Fruit fly (Drosophila melanogaster) whole organism, adult: ENCODE data around the gene Mcm10.
A peak's percentile ranks its signal among the peaks of the same experiment; 100 is the strongest.

ENCODE experiments used
- CG11617 ChIP-seq: fragments of 200-800 bp; sonication (Bioruptor generic); optimal IDR thresholded peaks from 2 replicates; lab custom pipeline; 2017; ENCODE audit warnings: mild to moderate bottlenecking, missing biosample characterization, missing genetic modification reagents, missing genetic modification characterization
- CG12768 ChIP-seq: fragments of 200-800 bp; sonication (Bioruptor generic); optimal IDR thresholded peaks from 2 replicates; lab custom pipeline; 2017; ENCODE audit warnings: missing biosample characterization, missing genetic modification characterization, mild to moderate bottlenecking, moderate library complexity, missing genetic modification reagents
- CG14711 ChIP-seq: fragments of 200-800 bp; sonication (Bioruptor generic); optimal IDR thresholded peaks from 2 replicates; lab custom pipeline; 2018; ENCODE audit warnings: missing biosample characterization, mild to moderate bottlenecking, missing genetic modification characterization, moderate library complexity
- CG1620 ChIP-seq: fragments of 200-800 bp; sonication (Bioruptor generic); optimal IDR thresholded peaks from 2 replicates; lab custom pipeline; 2016; ENCODE audit warnings: missing biosample characterization, missing genetic modification characterization
- CG33017 ChIP-seq: fragments of 200-800 bp; sonication (Bioruptor generic); optimal IDR thresholded peaks from 2 replicates; lab custom pipeline; 2018; ENCODE audit warnings: missing biosample characterization, mild to moderate bottlenecking, missing genetic modification characterization, moderate library complexity
- CG5204 ChIP-seq: fragments of 200-800 bp; sonication (Bioruptor generic); optimal IDR thresholded peaks from 2 replicates; lab custom pipeline; 2016; ENCODE audit warnings: missing biosample characterization, missing genetic modification characterization
- CG7045 ChIP-seq: fragments of 200-800 bp; sonication (Bioruptor generic); optimal IDR thresholded peaks from 2 replicates; lab custom pipeline; 2017; ENCODE audit warnings: missing biosample characterization, mild to moderate bottlenecking, missing genetic modification characterization
- CG7101 ChIP-seq: fragments of 200-800 bp; sonication (Bioruptor generic); optimal IDR thresholded peaks from 2 replicates; lab custom pipeline; 2018; ENCODE audit warnings: missing biosample characterization, mild to moderate bottlenecking, missing genetic modification characterization, moderate library complexity
- Clk ChIP-seq: fragments of 200-800 bp; sonication (Bioruptor generic); optimal IDR thresholded peaks from 2 replicates; lab custom pipeline; 2017; ENCODE audit warnings: missing biosample characterization, missing genetic modification characterization
- Crg-1 ChIP-seq: fragments of 200-800 bp; sonication (Bioruptor generic); optimal IDR thresholded peaks from 2 replicates; lab custom pipeline; 2016; ENCODE audit warnings: missing biosample characterization, missing genetic modification characterization
- Hr96 ChIP-seq: fragments of 200-800 bp; sonication (Bioruptor generic); optimal IDR thresholded peaks from 2 replicates; lab custom pipeline; 2016; ENCODE audit warnings: missing biosample characterization, missing genetic modification characterization
- Mnt ChIP-seq: fragments of 200-800 bp; sonication (Bioruptor generic); optimal IDR thresholded peaks from 2 replicates; lab custom pipeline; 2016; ENCODE audit warnings: missing biosample characterization, mild to moderate bottlenecking, missing genetic modification characterization
- bab1 ChIP-seq: fragments of 200-800 bp; sonication (Bioruptor generic); optimal IDR thresholded peaks from 3 replicates; lab custom pipeline; 2019; ENCODE audit warnings: missing biosample characterization, mild to moderate bottlenecking, missing genetic modification characterization, moderate library complexity
- cic ChIP-seq: fragments of 200-800 bp; sonication (Bioruptor generic); optimal IDR thresholded peaks from 2 replicates; lab custom pipeline; 2017; ENCODE audit warnings: missing biosample characterization, mild to moderate bottlenecking, missing genetic modification characterization, moderate library complexity
- cnc ChIP-seq, 2 experiments: fragments of >200 bp; optimal IDR thresholded peaks; 2 replicates each; lab custom pipeline; 2017
- kay ChIP-seq: fragments of 200-800 bp; sonication (Bioruptor generic); peaks from one replicate; lab custom pipeline; 2016; ENCODE audit warnings: missing biosample characterization, missing genetic modification characterization, borderline replicate concordance
- ovo ChIP-seq: fragments of 200-800 bp; sonication (Bioruptor generic); optimal IDR thresholded peaks from 2 replicates; lab custom pipeline; 2016; ENCODE audit warnings: missing biosample characterization, missing genetic modification characterization
- pad ChIP-seq: fragments of 200-800 bp; sonication (Bioruptor generic); optimal IDR thresholded peaks from 3 replicates; lab custom pipeline; 2017; ENCODE audit warnings: missing biosample characterization, missing genetic modification characterization, mild to moderate bottlenecking, moderate library complexity, missing genetic modification reagents
- tj ChIP-seq: fragments of 200-800 bp; sonication (Bioruptor generic); optimal IDR thresholded peaks from 3 replicates; lab custom pipeline; 2017; ENCODE audit warnings: missing biosample characterization, mild to moderate bottlenecking, missing genetic modification characterization, moderate library complexity
- toe ChIP-seq: fragments of 200-800 bp; sonication (Bioruptor generic); optimal IDR thresholded peaks from 2 replicates; lab custom pipeline; 2016; ENCODE audit warnings: missing biosample characterization, missing genetic modification characterization

The Mcm10 gene

DNA sequence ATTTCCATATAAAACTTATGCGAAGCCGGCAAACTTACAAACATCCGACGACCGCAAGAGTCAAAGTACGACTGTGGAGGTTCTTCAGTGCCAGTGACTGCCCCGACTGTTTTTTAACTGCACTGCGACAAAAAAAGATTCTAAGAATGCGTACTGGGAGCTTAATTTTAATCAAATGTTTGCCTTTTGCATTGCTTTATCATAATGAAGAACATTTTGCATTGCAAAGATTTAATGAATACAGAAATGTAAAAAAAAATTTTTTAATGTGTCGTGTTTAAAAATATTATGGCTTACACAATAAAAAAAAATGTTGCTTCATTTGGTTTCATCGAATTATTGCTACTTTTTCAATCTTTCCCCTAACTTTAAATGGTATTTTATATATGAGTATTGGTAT, 17.4 kb downstream of the Mcm10 start:
- TF ChIP-seq ovo (GFP tag; lab: Kevin White, UChicago) (no peak), CG12768 (GFP tag; lab: Kevin White, UChicago) (no peak), Hr96 (GFP tag; lab: Kevin White, UChicago) (no peak), cnc (optimal IDR thresholded peaks at IDR 0.05; lab: Kevin White, UChicago) (no peak), CG5204 (GFP tag; lab: Kevin White, UChicago) (no peak), Crg-1 (GFP tag; lab: Kevin White, UChicago) (no peak), pad (GFP tag; lab: Kevin White, UChicago) (no peak), toe (GFP tag; lab: Kevin White, UChicago) (no peak), CG7045 (GFP tag; lab: Kevin White, UChicago) (no peak), CG33017 (no peak), CG1620 (GFP tag; lab: Kevin White, UChicago) (no peak), CG7101 (tag; lab: Kevin White, UChicago) (no peak), Mnt (GFP tag; lab: Kevin White, UChicago) (no peak), cic (GFP tag; lab: Kevin White, UChicago) (no peak), bab1 (GFP tag; lab: Kevin White, UChicago) (no peak)

DNA sequence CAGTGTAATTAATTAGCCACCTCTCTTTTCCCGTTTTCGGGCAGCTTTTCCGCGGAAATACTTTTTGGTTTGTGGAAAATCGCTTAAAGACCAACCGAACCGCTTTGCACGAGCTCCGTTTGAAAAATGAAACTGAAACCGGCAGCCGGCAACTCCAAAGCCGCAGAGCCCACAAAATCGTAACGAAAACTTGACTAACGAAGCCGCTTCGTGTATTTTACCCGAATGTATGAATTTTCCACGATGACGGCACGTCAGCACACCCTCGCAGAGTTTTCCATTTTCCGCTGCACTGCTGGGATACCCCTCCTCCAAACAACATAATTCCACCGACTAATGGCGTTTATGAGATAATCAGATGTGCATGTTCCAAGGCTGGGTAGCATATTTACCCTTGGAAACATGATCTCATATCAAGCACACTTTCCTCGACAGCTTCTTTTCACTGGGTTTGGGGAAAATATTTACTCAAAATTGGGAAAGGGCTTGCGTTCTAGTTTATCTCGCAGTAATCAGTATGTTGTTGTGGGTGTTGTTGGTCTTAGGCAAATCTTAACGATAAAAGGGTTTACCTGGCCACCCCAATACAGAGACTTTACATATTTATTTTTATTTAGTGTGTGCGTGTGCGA, 19.0 kb downstream of the Mcm10 start, which contains the start of gene Ret:
Ret (minus strand) TSS at position 130 of the 632 bp plus-strand sequence.
- no peak for TF ChIP-seq CG12768 (GFP tag; lab: Kevin White, UChicago)

- TF ChIP-seq toe (GFP tag; lab: Kevin White, UChicago) = no peak
- no peak for TF ChIP-seq CG7045 (GFP tag; lab: Kevin White, UChicago)
- no peak for TF ChIP-seq cic (GFP tag; lab: Kevin White, UChicago)
- no peak for TF ChIP-seq CG7101 (tag; lab: Kevin White, UChicago)
Observed at dm6 chr2L:21200275-21200674, 20.5 kb downstream of the Mcm10 start, which contains the start of gene CG31624. CG31624 (minus strand) TSS chr2L:21200375.

DNA sequence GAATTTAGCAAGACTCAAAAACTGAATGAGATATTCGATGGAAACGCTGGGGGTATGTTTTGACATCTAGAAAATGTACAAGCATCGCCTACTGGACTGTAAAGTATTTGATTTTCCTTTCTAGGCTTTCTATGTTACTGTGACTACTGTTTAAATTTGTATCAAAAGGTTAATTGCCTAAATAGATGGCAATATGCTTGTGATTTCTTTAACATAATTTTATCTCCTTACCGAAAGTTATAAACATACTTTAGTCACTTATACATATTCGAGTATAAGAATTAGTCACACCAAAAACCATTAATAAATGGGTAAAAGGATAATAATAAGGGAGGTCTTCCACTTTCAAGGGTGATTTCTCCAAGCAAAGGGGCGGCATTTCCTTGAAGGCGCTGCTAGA, 23.0 kb downstream of the Mcm10 start, which contains the start of gene CG31988:
CG31988 (minus strand) TSS at position 101 of the 400 bp plus-strand sequence.
- TF ChIP-seq CG12768 (GFP tag; lab: Kevin White, UChicago) (no peak), Hr96 (GFP tag; lab: Kevin White, UChicago) (no peak)

dm6 chr2L:21206193-21206592, 26.5 kb downstream of the Mcm10 start, which contains the start of gene clumsy:
clumsy (plus strand) TSS chr2L:21206493.
- TF ChIP-seq CG1620 (GFP tag; lab: Kevin White, UChicago) = no peak
- TF ChIP-seq pad (GFP tag; lab: Kevin White, UChicago) = peak; percentile 19

DNA sequence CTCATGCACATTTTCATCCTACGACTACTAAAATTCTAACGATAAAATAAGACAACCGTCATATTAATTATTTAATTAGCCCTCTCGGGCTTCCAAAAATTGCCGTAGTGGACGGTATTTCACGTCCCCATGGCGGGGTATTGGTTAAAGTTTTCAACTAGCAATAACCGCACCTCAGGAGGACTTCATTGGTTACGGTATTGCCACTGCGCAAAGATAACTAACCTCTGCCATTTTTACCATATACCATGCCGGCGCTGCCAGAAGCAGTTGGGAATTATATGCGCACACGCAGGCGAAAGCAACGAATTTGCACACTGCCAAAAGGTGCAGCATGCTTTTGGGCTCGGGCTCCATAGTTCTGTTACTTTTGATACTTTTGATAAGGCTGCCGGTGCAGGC, 35.2 kb downstream of the Mcm10 start:
- peak; percentile 66 for TF ChIP-seq tj (GFP tag; lab: Kevin White, UChicago)
- peak; percentile 25 for TF ChIP-seq CG14711 (tag; lab: Kevin White, UChicago)
- TF ChIP-seq Mnt (GFP tag; lab: Kevin White, UChicago) = peak; percentile 55
- TF ChIP-seq CG1620 (GFP tag; lab: Kevin White, UChicago) = peak; percentile 57
- TF ChIP-seq CG12768 (GFP tag; lab: Kevin White, UChicago) = no peak
- no peak for TF ChIP-seq toe (GFP tag; lab: Kevin White, UChicago)
- TF ChIP-seq CG11617 (GFP tag; lab: Kevin White, UChicago) = no peak
- TF ChIP-seq kay (GFP tag; lab: Kevin White, UChicago) = no peak
- peak; percentile 57 for TF ChIP-seq bab1 (GFP tag; lab: Kevin White, UChicago)
- peak; percentile 3 for TF ChIP-seq cic (GFP tag; lab: Kevin White, UChicago)
- peak; percentile 30 for TF ChIP-seq CG7101 (tag; lab: Kevin White, UChicago)
- TF ChIP-seq CG7045 (GFP tag; lab: Kevin White, UChicago) = no peak
- no peak for TF ChIP-seq Clk
- peak; percentile 69 for TF ChIP-seq Hr96 (GFP tag; lab: Kevin White, UChicago)
- no peak for TF ChIP-seq cnc (optimal IDR thresholded peaks at IDR 0.05; lab: Kevin White, UChicago)
- TF ChIP-seq ovo (GFP tag; lab: Kevin White, UChicago) = peak; percentile 9
- peak; percentile 64 for TF ChIP-seq pad (GFP tag; lab: Kevin White, UChicago)
- peak; percentile 37 for TF ChIP-seq Crg-1 (GFP tag; lab: Kevin White, UChicago)
- TF ChIP-seq CG33017 = no peak
- TF ChIP-seq CG5204 (GFP tag; lab: Kevin White, UChicago) = no peak

DNA sequence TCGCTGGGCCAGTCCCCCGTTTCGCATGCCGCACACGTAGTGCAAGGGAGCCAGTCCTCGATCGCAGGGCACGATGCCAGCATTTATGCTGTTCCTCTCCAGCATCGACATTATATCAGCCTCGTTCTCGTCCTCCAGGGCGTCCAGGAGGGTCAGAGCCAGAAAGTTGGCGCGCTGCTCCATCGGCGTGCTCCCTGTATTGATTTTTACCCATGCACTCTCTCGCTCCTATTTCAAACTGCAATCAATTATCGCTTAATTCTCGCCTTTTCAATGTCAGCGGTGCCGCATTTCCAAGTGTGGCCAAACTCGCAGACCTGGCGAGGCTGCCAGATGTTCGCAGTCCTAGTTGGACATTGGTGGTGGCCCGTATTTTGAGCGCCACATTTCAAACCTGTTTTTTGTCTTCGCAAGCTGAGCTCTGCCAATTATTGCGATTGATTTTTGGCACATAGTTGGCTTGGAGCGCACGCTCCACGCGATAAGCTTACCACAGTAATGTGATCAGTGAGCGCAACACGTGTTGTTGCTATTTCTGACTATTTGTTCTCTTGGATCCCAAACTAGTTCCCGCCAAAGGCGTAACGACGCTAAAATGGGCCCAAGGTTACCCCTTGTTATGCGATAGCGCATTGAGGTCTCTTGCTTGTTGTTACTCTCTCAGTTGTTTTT, 38.6 kb downstream of the Mcm10 start, which contains the start of gene CG8679:
CG8679 (minus strand) TSS at position 305 of the 672 bp plus-strand sequence.
- TF ChIP-seq Mnt (GFP tag; lab: Kevin White, UChicago) (peak; percentile 69), cic (GFP tag; lab: Kevin White, UChicago) (peak; percentile 69), CG11617 (GFP tag; lab: Kevin White, UChicago) (no peak), bab1 (GFP tag; lab: Kevin White, UChicago) (peak; percentile 27), CG12768 (GFP tag; lab: Kevin White, UChicago) (peak; percentile 6)
